Fruit fly (Drosophila melanogaster) whole organism, pupa: ENCODE measurements around the gene CG11309.

ENCODE experiments used
- CG10348 ChIP-seq: fragments of 200-800 bp; sonication (Bioruptor generic); IDR thresholded peaks from 2 replicates; pipeline ENCODE4 v1.3.6; 2022; ENCODE audit warnings: missing biosample characterization, missing genetic modification characterization
- CG13204 ChIP-seq: fragments of 200-800 bp; sonication (Bioruptor generic); optimal IDR thresholded peaks from 2 replicates; lab custom pipeline; 2018; ENCODE audit warnings: missing biosample characterization, mild to moderate bottlenecking, missing genetic modification characterization, moderate library complexity
- CG14655 ChIP-seq: fragments of 200-800 bp; sonication (Bioruptor generic); optimal IDR thresholded peaks from 3 replicates; lab custom pipeline; 2017; ENCODE audit warnings: mild to moderate bottlenecking, missing biosample characterization, missing genetic modification reagents, missing genetic modification characterization
- CG15710 ChIP-seq: fragments of 200-800 bp; sonication (Bioruptor generic); optimal IDR thresholded peaks from 2 replicates; lab custom pipeline; 2018; ENCODE audit warnings: missing biosample characterization, mild to moderate bottlenecking, missing genetic modification characterization, moderate library complexity
- CG17806 ChIP-seq: fragments of 200-800 bp; sonication (Bioruptor generic); optimal IDR thresholded peaks from 2 replicates; lab custom pipeline; 2018; ENCODE audit warnings: missing biosample characterization, mild to moderate bottlenecking, missing genetic modification characterization, moderate library complexity
- CG34367 ChIP-seq: fragments of 200-800 bp; sonication (Bioruptor generic); optimal IDR thresholded peaks from 2 replicates; lab custom pipeline; 2018; ENCODE audit warnings: missing biosample characterization, mild to moderate bottlenecking, missing genetic modification characterization
- CG8159 ChIP-seq: fragments of 200-800 bp; sonication (Bioruptor generic); optimal IDR thresholded peaks from 3 replicates; lab custom pipeline; 2018; ENCODE audit warnings: missing biosample characterization, mild to moderate bottlenecking, missing genetic modification characterization, moderate library complexity
- CG8301 ChIP-seq: fragments of 200-800 bp; sonication (Bioruptor generic); optimal IDR thresholded peaks from 2 replicates; lab custom pipeline; 2018; ENCODE audit warnings: missing biosample characterization, mild to moderate bottlenecking, missing genetic modification characterization
- EcR ChIP-seq: fragments of 200-800 bp; sonication (Bioruptor generic); optimal IDR thresholded peaks from 3 replicates; lab custom pipeline; 2019; ENCODE audit warnings: missing biosample characterization, missing genetic modification characterization, mild to moderate bottlenecking, moderate library complexity, missing genetic modification reagents
- Snoo ChIP-seq: fragments of 200-800 bp; sonication (Bioruptor generic); optimal IDR thresholded peaks from 3 replicates; lab custom pipeline; 2017; ENCODE audit warnings: missing biosample characterization, mild to moderate bottlenecking, missing genetic modification characterization, inconsistent platforms
- fd96Ca ChIP-seq: fragments of 200-800 bp; sonication (Bioruptor generic); IDR thresholded peaks from 3 replicates; pipeline ENCODE4 v1.3.6; 2022; ENCODE audit warnings: missing biosample characterization, missing genetic modification characterization
- gl ChIP-seq: fragments of 200-800 bp; sonication (Bioruptor generic); optimal IDR thresholded peaks from 2 replicates; lab custom pipeline; 2018; ENCODE audit warnings: missing biosample characterization, mild to moderate bottlenecking, missing genetic modification characterization
- rn ChIP-seq: fragments of 200-800 bp; sonication (Bioruptor generic); IDR thresholded peaks from 2 replicates; pipeline ENCODE4 v1.3.6; 2022; ENCODE audit warnings: missing biosample characterization, missing genetic modification characterization

- TF ChIP-seq CG8301 (no peak), Snoo (tag; lab: Kevin White, UChicago) (no peak), fd96Ca (GFP tag; lab: Robert Waterston, UW) (no peak), EcR (GFP tag; lab: Kevin White, UChicago) (no peak), CG15710 (tag; lab: Kevin White, UChicago) (no peak), rn (no peak), CG8159 (tag; lab: Kevin White, UChicago) (no peak), CG34367 (tag; lab: Kevin White, UChicago) (no peak), CG10348 (GFP tag; lab: Robert Waterston, UW) (no peak), CG14655 (GFP tag; lab: Kevin White, UChicago) (no peak), CG13204 (GFP tag; lab: Kevin White, UChicago) (no peak), CG17806 (tag; lab: Kevin White, UChicago) (no peak), gl (tag; lab: Kevin White, UChicago) (no peak)
Observed at dm6 chr3L:21266101-21266656, 38.3 kb downstream of the CG11309 start.
